Worm (Caenorhabditis elegans) whole organism, L2 larva: ENCODE measurements around the gene oac-50.

ENCODE experiments used
- R02D3.7 ChIP-seq: fragments of 150-350 bp; optimal IDR thresholded peaks from 2 replicates; lab custom pipeline; 2014; ENCODE audit warnings: missing biosample characterization, missing genetic modification characterization
- ZK546.5 ChIP-seq: sonication (generic microtip); optimal IDR thresholded peaks from 2 replicates; lab custom pipeline; 2017; ENCODE audit warnings: missing biosample characterization, missing genetic modification characterization
- aly-2 ChIP-seq: fragments of 150-350 bp; optimal IDR thresholded peaks from 2 replicates; lab custom pipeline; 2014; ENCODE audit warnings: missing biosample characterization, missing genetic modification characterization
- ama-1 ChIP-seq: fragments of 150-350 bp; optimal IDR thresholded peaks from 2 replicates; lab custom pipeline; 2018; ENCODE audit warnings: inconsistent platforms
- elt-1 ChIP-seq: fragments of 150-350 bp; optimal IDR thresholded peaks from 2 replicates; lab custom pipeline; 2014; ENCODE audit warnings: missing biosample characterization, missing genetic modification characterization
- lin-39 ChIP-seq: fragments of 150-350 bp; optimal IDR thresholded peaks from 2 replicates; lab custom pipeline; 2014; ENCODE audit warnings: missing biosample characterization, missing genetic modification reagents, missing genetic modification characterization
- mab-5 ChIP-seq: fragments of 150-350 bp; optimal IDR thresholded peaks from 2 replicates; lab custom pipeline; 2014; ENCODE audit warnings: missing biosample characterization, missing genetic modification characterization
- nhr-21 ChIP-seq: fragments of 150-350 bp; optimal IDR thresholded peaks from 2 replicates; lab custom pipeline; 2014; ENCODE audit warnings: missing biosample characterization, missing genetic modification characterization
- nhr-237 ChIP-seq: fragments of 150-350 bp; optimal IDR thresholded peaks from 2 replicates; lab custom pipeline; 2014; ENCODE audit warnings: missing biosample characterization, missing genetic modification characterization
- nhr-6 ChIP-seq: fragments of 150-350 bp; optimal IDR thresholded peaks from 2 replicates; lab custom pipeline; 2014; ENCODE audit warnings: missing biosample characterization, missing genetic modification characterization
- nhr-77 ChIP-seq: fragments of 150-350 bp; optimal IDR thresholded peaks from 2 replicates; lab custom pipeline; 2014; ENCODE audit warnings: missing biosample characterization, missing genetic modification characterization
- snpc-4 ChIP-seq: fragments of 150-350 bp; optimal IDR thresholded peaks from 2 replicates; lab custom pipeline; 2014; ENCODE audit warnings: missing biosample characterization, missing genetic modification characterization
- unc-39 ChIP-seq: fragments of 150-350 bp; optimal IDR thresholded peaks from 2 replicates; lab custom pipeline; 2014; ENCODE audit warnings: missing biosample characterization, missing genetic modification characterization
- unc-62 ChIP-seq: fragments of 150-350 bp; optimal IDR thresholded peaks from 2 replicates; lab custom pipeline; 2014; ENCODE audit warnings: missing biosample characterization, missing genetic modification reagents, missing genetic modification characterization
- zag-1 ChIP-seq: fragments of 150-350 bp; optimal IDR thresholded peaks from 2 replicates; lab custom pipeline; 2014; ENCODE audit warnings: missing biosample characterization, missing genetic modification characterization
- ztf-11 ChIP-seq: sonication (generic microtip); optimal IDR thresholded peaks from 2 replicates; lab custom pipeline; 2017; ENCODE audit warnings: missing biosample characterization, missing genetic modification characterization
- ztf-4 ChIP-seq: fragments of 150-350 bp; optimal IDR thresholded peaks from 2 replicates; lab custom pipeline; 2014; ENCODE audit warnings: missing biosample characterization, missing genetic modification characterization

Gene oac-50

DNA sequence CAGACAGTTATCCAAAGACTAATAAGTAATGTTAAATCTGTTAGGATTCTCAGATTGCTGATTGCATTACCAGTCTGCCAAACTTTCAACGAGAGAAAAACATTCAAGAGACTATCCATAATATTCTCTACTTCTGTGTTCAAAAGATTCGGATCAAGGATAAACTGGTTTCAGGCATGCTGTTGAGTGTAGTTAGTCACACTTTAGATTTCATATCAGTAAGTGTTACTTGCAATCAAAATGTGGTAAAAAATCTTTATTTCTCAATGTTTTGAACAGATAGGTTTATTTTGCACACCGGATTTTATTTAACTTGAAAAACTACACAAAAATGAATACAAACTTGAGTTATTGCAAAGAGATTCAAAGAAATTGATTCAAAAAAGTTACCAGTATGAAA, 51.3 kb downstream of the oac-50 start, which contains the start of gene oac-41:
Gene oac-41 (minus strand): TSS at position 101 of the 400 bp plus-strand sequence.
- TF ChIP-seq mab-5 (tag; lab: Kevin White, UChicago) (no peak), nhr-77 (tag; lab: Kevin White, UChicago) (no peak), snpc-4 (tag; lab: Kevin White, UChicago) (no peak), ZK546.5 (no peak), nhr-237 (tag; lab: Kevin White, UChicago) (no peak), elt-1 (tag; lab: Kevin White, UChicago) (no peak), unc-39 (tag; lab: Kevin White, UChicago) (no peak), lin-39 (tag; lab: Kevin White, UChicago) (no peak), aly-2 (no peak), R02D3.7 (tag; lab: Kevin White, UChicago) (no peak), unc-62 (GFP tag; lab: Kevin White, UChicago) (no peak), zag-1 (tag; lab: Kevin White, UChicago) (no peak), ztf-11 (no peak), nhr-6 (tag; lab: Kevin White, UChicago) (no peak), ama-1 (lab: Kevin White, UChicago) (no peak), nhr-21 (tag; lab: Kevin White, UChicago) (no peak), ztf-4 (tag; lab: Kevin White, UChicago) (no peak)
